Worm (Caenorhabditis elegans): ENCODE data around the gene K11H12.9.
A peak's percentile ranks its signal among the peaks of the same experiment; 100 is the strongest.

ce11 chrIV:607628-608027, 41.8 kb upstream of the K11H12.9 start:
- TF ChIP-seq elt-1 (tag; optimal IDR thresholded peaks at IDR 0.05; ENCODE audit: borderline replicate concordance, insufficient read depth) (no peak), elt-3 (tag; optimal IDR thresholded peaks at IDR 0.05) (no peak), unc-39 (tag; optimal IDR thresholded peaks at IDR 0.05) (no peak), nhr-237 (tag; optimal IDR thresholded peaks at IDR 0.05) (no peak), unc-62 (GFP tag; optimal IDR thresholded peaks at IDR 0.05) (peak; percentile 60), nhr-76 (tag; optimal IDR thresholded peaks at IDR 0.05) (no peak)
